Worm (Caenorhabditis elegans): ENCODE data around the gene F17C11.12.
A peak's percentile ranks its signal among the peaks of the same experiment; 100 is the strongest.

DNA sequence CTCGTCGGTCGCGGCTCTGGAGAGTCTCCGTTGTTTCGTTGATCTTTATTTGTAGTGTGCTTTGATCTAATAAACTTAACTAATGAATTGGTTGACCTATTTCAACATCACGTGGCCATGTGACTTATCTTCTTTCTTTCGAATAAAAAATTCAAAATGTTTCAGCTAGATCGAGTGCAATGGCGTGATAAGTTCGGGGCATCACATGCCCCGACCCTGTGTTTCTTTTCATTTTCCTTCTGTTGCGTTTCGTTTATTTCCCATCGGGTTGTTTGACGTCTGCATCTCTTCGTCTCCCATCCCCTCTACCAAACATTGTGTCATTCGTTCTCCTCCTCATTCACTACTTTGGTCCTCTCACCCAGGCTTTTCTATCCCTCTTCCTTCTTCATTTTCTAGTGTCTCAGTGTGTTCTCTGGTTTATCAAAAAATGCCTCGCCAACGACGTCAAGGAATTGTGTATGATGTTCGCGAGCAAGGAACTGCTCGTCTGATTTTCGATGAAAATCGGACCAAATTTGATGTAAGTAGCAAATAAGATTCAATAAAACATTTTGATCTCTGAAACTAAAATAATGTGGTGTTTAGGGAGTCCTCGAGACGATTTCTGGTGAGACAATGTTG, 15.0 kb upstream of the F17C11.12 start, which contains the start of gene F17C11.4:
- peak; percentile 96 for TF ChIP-seq hlh-30 (tag; optimal IDR thresholded peaks at IDR 0.05; ENCODE audit: insufficient read depth)
- TF ChIP-seq tra-1 (GFP tag; IDR thresholded peaks at IDR 0.05): peak; percentile 65; the same call in 1 of the 2 replicates
- peak in 1 of 2 experiments; percentile 99 for TF ChIP-seq unc-62 (GFP tag; optimal IDR thresholded peaks at IDR 0.05 in 1 of 2)
- TF ChIP-seq unc-62 (tag; optimal IDR thresholded peaks at IDR 0.05): no peak
- no peak for TF ChIP-seq lin-15B (tag; optimal IDR thresholded peaks at IDR 0.05)
- TF ChIP-seq nhr-76 (tag; optimal IDR thresholded peaks at IDR 0.05): peak; percentile 62

Data from whole organism, L4 larva.